Fruit fly (Drosophila melanogaster): Measurements from ENCODE around the gene nSyb.
A peak's percentile ranks its signal among the peaks of the same experiment; 100 is the strongest.

nSyb gene

DNA sequence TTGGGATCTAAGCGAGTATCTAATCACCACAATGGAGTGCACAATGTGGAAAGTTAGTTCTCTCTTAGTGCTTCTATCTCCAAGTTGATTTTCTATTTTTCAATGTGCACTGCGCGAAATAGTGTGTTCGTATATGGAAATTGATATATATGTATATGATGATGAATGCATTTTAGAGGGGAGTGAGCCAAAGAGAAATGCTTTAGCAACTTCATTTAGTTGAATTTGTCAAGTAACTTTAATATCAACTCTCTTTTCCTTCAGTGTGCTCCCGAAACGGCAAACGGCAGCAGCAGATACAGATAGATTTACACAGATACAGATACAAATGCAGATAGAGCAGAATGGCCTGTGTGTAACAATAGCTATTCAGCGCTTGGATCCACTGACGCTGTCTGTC lies 53.5 kb downstream of the nSyb start (continued):
- TF ChIP-seq CG12299 (tag; optimal IDR thresholded peaks at IDR 0.05) (no peak), CG12391 (tag; optimal IDR thresholded peaks at IDR 0.05) (peak; percentile 78), CG14667 (GFP tag; IDR thresholded peaks at IDR 0.05) (peak; percentile 46; the same call in 1 of the 2 replicates), Fer3 (tag; optimal IDR thresholded peaks at IDR 0.05) (peak; percentile 26), CG14710 (tag; optimal IDR thresholded peaks at IDR 0.05) (no peak), CoRest (tag; optimal IDR thresholded peaks at IDR 0.05) (peak; percentile 60), Pdp1 (GFP tag; optimal IDR thresholded peaks at IDR 0.05) (peak; percentile 43 to 59), ro (GFP tag; IDR thresholded peaks at IDR 0.05) (no peak), Nf-YB (GFP tag; optimal IDR thresholded peaks at IDR 0.05) (peak; percentile 33), CG33557 (GFP tag; optimal IDR thresholded peaks at IDR 0.05) (no peak), gcm (GFP tag; optimal IDR thresholded peaks at IDR 0.05) (peak; percentile 24), pho (GFP tag; optimal IDR thresholded peaks at IDR 0.05) (no peak), CG12744 (GFP tag; optimal IDR thresholded peaks at IDR 0.05) (peak; percentile 48), Kr (GFP tag; optimal IDR thresholded peaks at IDR 0.05) (no peak), CG9932 (GFP tag; IDR thresholded peaks at IDR 0.05) (no peak), MBD-R2 (GFP tag; IDR thresholded peaks at IDR 0.05) (peak; percentile 23; the same call in 1 of the 2 replicates), CG6272 (GFP tag; IDR thresholded peaks at IDR 0.05) (no peak), Rx (GFP tag; IDR thresholded peaks at IDR 0.05) (peak; percentile 59), Atf6 (GFP tag; IDR thresholded peaks at IDR 0.05) (peak; percentile 36; the same call in 1 of the 2 replicates), CG31365 (tag; optimal IDR thresholded peaks at IDR 0.05) (no peak), dm (GFP tag; optimal IDR thresholded peaks at IDR 0.05) (no peak), CG17385 (GFP tag; optimal IDR thresholded peaks at IDR 0.05) (peak; percentile 45), Lpt (GFP tag; optimal IDR thresholded peaks at IDR 0.05) (no peak), z (GFP tag; IDR thresholded peaks at IDR 0.05) (0 out of 3 replicates have a peak, but pooled peaks have one; percentile 19), cg (GFP tag; optimal IDR thresholded peaks at IDR 0.05) (peak; percentile 14), danr (GFP tag; IDR thresholded peaks at IDR 0.05) (no peak), lab (GFP tag; optimal IDR thresholded peaks at IDR 0.05) (no peak), CG14014 (GFP tag; IDR thresholded peaks at IDR 0.05) (peak; percentile 48; the same call in 1 of the 2 replicates), CG2889 (GFP tag; IDR thresholded peaks at IDR 0.05) (no peak), cas (GFP tag; IDR thresholded peaks at IDR 0.05) (no peak), CG7987 (GFP tag; optimal IDR thresholded peaks at IDR 0.05) (no peak), CG10979 (tag; optimal IDR thresholded peaks at IDR 0.05) (no peak), tx (GFP tag; optimal IDR thresholded peaks at IDR 0.05) (peak; percentile 41), Jarid2 (GFP tag; optimal IDR thresholded peaks at IDR 0.05) (no peak), amos (GFP tag; IDR thresholded peaks at IDR 0.05; ENCODE audit: partially characterized antibody) (no peak), rib (GFP tag; IDR thresholded peaks at IDR 0.05) (no peak), HLH54F (GFP tag; optimal IDR thresholded peaks at IDR 0.05) (no peak), Deaf1 (tag; optimal IDR thresholded peaks at IDR 0.05) (no peak), Hand (GFP tag; optimal IDR thresholded peaks at IDR 0.05) (no peak), CG15011 (GFP tag; optimal IDR thresholded peaks at IDR 0.05) (no peak), CG13424 (tag; optimal IDR thresholded peaks at IDR 0.05) (peak; percentile 46), grn (GFP tag; optimal IDR thresholded peaks at IDR 0.05) (peak; percentile 7), NK7.1 (GFP tag; optimal IDR thresholded peaks at IDR 0.05) (peak; percentile 14), CG32767 (GFP tag; IDR thresholded peaks at IDR 0.05) (0 out of 2 replicates have a peak, but pooled peaks have one; percentile 14), CG18262 (tag; optimal IDR thresholded peaks at IDR 0.05) (peak; percentile 80), Bteb2 (GFP tag; optimal IDR thresholded peaks at IDR 0.05) (peak; percentile 16), chn (GFP tag; optimal IDR thresholded peaks at IDR 0.05) (peak; percentile 66), Antp (GFP tag; optimal IDR thresholded peaks at IDR 0.05) (peak; percentile 37), CG3726 (GFP tag; IDR thresholded peaks at IDR 0.05) (peak; percentile 55; the same call in 1 of the 3 replicates), ash1 (GFP tag; optimal IDR thresholded peaks at IDR 0.05) (no peak), CHES-1-like (GFP tag; optimal IDR thresholded peaks at IDR 0.05) (peak; percentile 42)
